Fruit fly (Drosophila melanogaster) whole organism, embryonic: ENCODE results near the gene mio.

Source experiments
- Atf-2 ChIP-seq: fragments of 200-800 bp; sonication (Bioruptor generic); optimal IDR thresholded peaks from 2 replicates; lab custom pipeline; 2016; ENCODE audit warnings: missing biosample characterization, missing genetic modification characterization
- B-H1 ChIP-seq: fragments of 200-800 bp; sonication (Bioruptor generic); IDR thresholded peaks from 3 replicates; pipeline ENCODE4 v1.3.6; 2022; ENCODE audit warnings: missing biosample characterization, missing genetic modification characterization
- CG10147 ChIP-seq: fragments of 200-800 bp; sonication (Bioruptor generic); optimal IDR thresholded peaks from 2 replicates; lab custom pipeline; 2019; ENCODE audit warnings: missing biosample characterization, mild to moderate bottlenecking, missing genetic modification characterization, moderate library complexity
- CG12299 ChIP-seq: fragments of 200-800 bp; sonication (Bioruptor generic); optimal IDR thresholded peaks from 2 replicates; lab custom pipeline; 2018; ENCODE audit warnings: missing biosample characterization, mild to moderate bottlenecking, missing genetic modification characterization
- CG12769 ChIP-seq: fragments of 200-800 bp; sonication (Bioruptor generic); optimal IDR thresholded peaks from 2 replicates; lab custom pipeline; 2019; ENCODE audit warnings: missing biosample characterization, mild to moderate bottlenecking, missing genetic modification characterization, moderate library complexity
- CG13424 ChIP-seq: fragments of 200-800 bp; sonication (Bioruptor generic); optimal IDR thresholded peaks from 2 replicates; lab custom pipeline; 2019; ENCODE audit warnings: missing biosample characterization, mild to moderate bottlenecking, missing genetic modification characterization, moderate library complexity
- CG14710 ChIP-seq: fragments of 200-800 bp; sonication (Bioruptor generic); optimal IDR thresholded peaks from 3 replicates; lab custom pipeline; 2019; ENCODE audit warnings: missing biosample characterization, mild to moderate bottlenecking, missing genetic modification characterization, moderate library complexity
- CG14860 ChIP-seq: fragments of 200-800 bp; sonication (Bioruptor generic); IDR thresholded peaks from 3 replicates; pipeline ENCODE4 v1.3.6; 2022; ENCODE audit warnings: missing biosample characterization, missing genetic modification characterization; ENCODE audit not compliant: partially characterized antibody
- CG1602 ChIP-seq: fragments of 200-800 bp; sonication (Bioruptor generic); optimal IDR thresholded peaks from 3 replicates; lab custom pipeline; 2016; ENCODE audit warnings: missing biosample characterization, missing genetic modification characterization
- CG17829 ChIP-seq: fragments of 200-800 bp; optimal IDR thresholded peaks from 2 replicates; lab custom pipeline; 2019; ENCODE audit warnings: missing biosample characterization, mild to moderate bottlenecking, missing genetic modification characterization, moderate library complexity
- CG18262 ChIP-seq: fragments of 200-800 bp; optimal IDR thresholded peaks from 3 replicates; lab custom pipeline; 2019; ENCODE audit warnings: missing biosample characterization, mild to moderate bottlenecking, missing genetic modification characterization, moderate library complexity
- CG1832 ChIP-seq: fragments of 200-800 bp; sonication (Bioruptor generic); optimal IDR thresholded peaks from 2 replicates; lab custom pipeline; 2017; ENCODE audit warnings: missing biosample characterization, mild to moderate bottlenecking, missing genetic modification characterization, inconsistent platforms
- CG2678 ChIP-seq: fragments of 200-800 bp; sonication (Bioruptor generic); optimal IDR thresholded peaks from 3 replicates; lab custom pipeline; 2019; ENCODE audit warnings: missing biosample characterization, mild to moderate bottlenecking, missing genetic modification characterization, moderate library complexity
- CG33557 ChIP-seq: fragments of 200-800 bp; sonication (Bioruptor generic); optimal IDR thresholded peaks from 2 replicates; lab custom pipeline; 2019; ENCODE audit warnings: missing biosample characterization, mild to moderate bottlenecking, missing genetic modification characterization, moderate library complexity
- CG4404 ChIP-seq: fragments of 200-800 bp; sonication (Bioruptor generic); IDR thresholded peaks from 2 replicates; pipeline ENCODE4 v1.3.6; 2022; ENCODE audit warnings: missing biosample characterization, missing genetic modification characterization
- CG7786 ChIP-seq: fragments of 200-800 bp; sonication (Bioruptor generic); optimal IDR thresholded peaks from 2 replicates; lab custom pipeline; 2016; ENCODE audit warnings: missing biosample characterization, missing genetic modification characterization
- CG7928 ChIP-seq: fragments of 200-800 bp; sonication (Bioruptor generic); optimal IDR thresholded peaks from 2 replicates; lab custom pipeline; 2017; ENCODE audit warnings: missing biosample characterization, mild to moderate bottlenecking, missing genetic modification characterization
- CG9609 ChIP-seq: fragments of 200-800 bp; sonication (Bioruptor generic); optimal IDR thresholded peaks from 3 replicates; lab custom pipeline; 2016; ENCODE audit warnings: missing biosample characterization, missing genetic modification characterization
- CG9817 ChIP-seq: fragments of 200-800 bp; sonication (Bioruptor generic); optimal IDR thresholded peaks from 2 replicates; lab custom pipeline; 2018; ENCODE audit warnings: missing biosample characterization, mild to moderate bottlenecking, missing genetic modification characterization, moderate library complexity
- Doc3 ChIP-seq: fragments of 200-800 bp; sonication (Bioruptor generic); IDR thresholded peaks from 3 replicates; pipeline ENCODE4 v1.3.6; 2022; ENCODE audit warnings: missing biosample characterization, missing genetic modification characterization; ENCODE audit not compliant: partially characterized antibody
- Fer3 ChIP-seq: fragments of 200-800 bp; sonication (Bioruptor generic); optimal IDR thresholded peaks from 2 replicates; lab custom pipeline; 2018; ENCODE audit warnings: missing biosample characterization, mild to moderate bottlenecking, missing genetic modification characterization, moderate library complexity
- Hsf ChIP-seq: fragments of 200-800 bp; sonication (Bioruptor generic); optimal IDR thresholded peaks from 3 replicates; lab custom pipeline; 2016; ENCODE audit warnings: missing biosample characterization, missing genetic modification characterization
- Lim3 ChIP-seq: fragments of 200-800 bp; sonication (Bioruptor generic); IDR thresholded peaks from 2 replicates; pipeline ENCODE4 v1.3.6; 2022; ENCODE audit warnings: missing biosample characterization, missing genetic modification characterization
- MBD-R2 ChIP-seq: fragments of 200-800 bp; sonication (Bioruptor generic); IDR thresholded peaks from 2 replicates; pipeline ENCODE4 v1.3.6; 2022; ENCODE audit warnings: missing biosample characterization, missing genetic modification characterization
- MTF-1 ChIP-seq: fragments of 200-800 bp; sonication (Bioruptor generic); optimal IDR thresholded peaks from 2 replicates; lab custom pipeline; 2018; ENCODE audit warnings: missing biosample characterization, mild to moderate bottlenecking, missing genetic modification characterization, borderline replicate concordance
- Myb ChIP-seq: fragments of 200-800 bp; sonication (Bioruptor generic); optimal IDR thresholded peaks from 2 replicates; lab custom pipeline; 2016; ENCODE audit warnings: missing biosample characterization, missing genetic modification characterization
- Nf-YB ChIP-seq: fragments of 200-800 bp; sonication (Bioruptor generic); optimal IDR thresholded peaks from 3 replicates; lab custom pipeline; 2019; ENCODE audit warnings: missing biosample characterization, mild to moderate bottlenecking, missing genetic modification characterization, moderate library complexity
- Oaz ChIP-seq: fragments of 200-800 bp; sonication (Bioruptor generic); IDR thresholded peaks from 2 replicates; pipeline ENCODE4 v1.3.6; 2022; ENCODE audit warnings: missing biosample characterization, missing genetic modification characterization
- Pdp1 ChIP-seq, 2 experiments: fragments of 200-800 bp; sonication (Bioruptor generic); optimal IDR thresholded peaks; 3 replicates each; lab custom pipeline; 2016; ENCODE audit warnings: missing biosample characterization in 2 of 2, missing genetic modification characterization in 2 of 2, mild to moderate bottlenecking in 1 of 2, moderate library complexity in 1 of 2
- Poxn ChIP-seq: fragments of 200-800 bp; sonication (Bioruptor generic); IDR thresholded peaks from 2 replicates; pipeline ENCODE4 v1.3.6; 2022; ENCODE audit warnings: missing biosample characterization, missing genetic modification characterization
- Ravus ChIP-seq: fragments of 200-800 bp; sonication (Bioruptor generic); IDR thresholded peaks from 2 replicates; pipeline ENCODE4 v1.3.6; 2022; ENCODE audit warnings: missing biosample characterization, missing genetic modification characterization
- Scr ChIP-seq: fragments of 200-800 bp; sonication (Bioruptor generic); IDR thresholded peaks from 2 replicates; pipeline ENCODE4 v1.3.6; 2022; ENCODE audit warnings: missing biosample characterization, missing genetic modification characterization; ENCODE audit not compliant: partially characterized antibody
- Usf ChIP-seq: fragments of 200-800 bp; sonication (Bioruptor generic); optimal IDR thresholded peaks from 2 replicates; lab custom pipeline; 2017; ENCODE audit warnings: missing genotype, missing biosample characterization, missing genetic modification characterization
- caup ChIP-seq: fragments of 200-800 bp; sonication (Bioruptor generic); optimal IDR thresholded peaks from 3 replicates; lab custom pipeline; 2017; ENCODE audit warnings: missing biosample characterization, mild to moderate bottlenecking, missing genetic modification characterization, moderate library complexity; ENCODE audit not compliant: severe bottlenecking
- dysf ChIP-seq: fragments of 200-800 bp; sonication (Bioruptor generic); IDR thresholded peaks from 3 replicates; pipeline ENCODE4 v1.3.6; 2022; ENCODE audit warnings: missing biosample characterization, missing genetic modification characterization
- gce ChIP-seq: fragments of 200-800 bp; sonication (Bioruptor generic); IDR thresholded peaks from 3 replicates; pipeline ENCODE4 v1.3.6; 2022; ENCODE audit warnings: missing biosample characterization, missing genetic modification characterization
- gcm2 ChIP-seq: fragments of 200-800 bp; sonication (Bioruptor generic); optimal IDR thresholded peaks from 2 replicates; lab custom pipeline; 2016; ENCODE audit warnings: missing biosample characterization, missing genetic modification characterization
- gsb ChIP-seq: fragments of 200-800 bp; sonication (Bioruptor generic); IDR thresholded peaks from 2 replicates; pipeline ENCODE4 v1.3.6; 2022; ENCODE audit warnings: missing biosample characterization, missing genetic modification characterization
- hkb ChIP-seq, 2 experiments: fragments of 200-800 bp in 1 of 2; fragments of >200 bp in 1 of 2; sonication (Bioruptor generic) in 1 of 2; IDR thresholded peaks in 1 of 2; optimal IDR thresholded peaks in 1 of 2; 2 replicates each; pipeline versions ENCODE4 v1.3.6 to Lab custom; 2017 to 2022; ENCODE audit warnings: missing biosample characterization in 1 of 2, missing genetic modification characterization in 1 of 2
- jing ChIP-seq: fragments of 200-800 bp; sonication (Bioruptor generic); optimal IDR thresholded peaks from 2 replicates; lab custom pipeline; 2018; ENCODE audit warnings: missing biosample characterization, mild to moderate bottlenecking, missing genetic modification characterization
- kah ChIP-seq: fragments of 200-800 bp; sonication (Bioruptor generic); optimal IDR thresholded peaks from 2 replicates; lab custom pipeline; 2018; ENCODE audit warnings: missing biosample characterization, mild to moderate bottlenecking, missing genetic modification characterization
- oc ChIP-seq: fragments of 200-800 bp; sonication (Bioruptor generic); optimal IDR thresholded peaks from 2 replicates; lab custom pipeline; 2018; ENCODE audit warnings: missing biosample characterization, mild to moderate bottlenecking, missing genetic modification characterization, moderate library complexity
- pita ChIP-seq: fragments of 200-800 bp; sonication (Bioruptor generic); optimal IDR thresholded peaks from 2 replicates; lab custom pipeline; 2017; ENCODE audit warnings: missing biosample characterization, mild to moderate bottlenecking, missing genetic modification characterization
- sc ChIP-seq, 3 experiments: fragments of >200 bp in 2 of 3; fragments of 200-800 bp in 1 of 3; sonication (Bioruptor generic) in 1 of 3; optimal IDR thresholded peaks; 2 replicates in 2 of 3; 3 replicates in 1 of 3; lab custom pipeline; 2017; ENCODE audit warnings: mild to moderate bottlenecking in 1 of 3, missing biosample characterization in 1 of 3, missing genetic modification characterization in 1 of 3, missing genetic modification reagents in 1 of 3
- sob ChIP-seq: fragments of 200-800 bp; sonication (Bioruptor generic); IDR thresholded peaks from 2 replicates; pipeline ENCODE4 v1.3.6; 2022; ENCODE audit warnings: missing biosample characterization, missing genetic modification characterization
- sqz ChIP-seq: fragments of 200-800 bp; sonication (Bioruptor generic); optimal IDR thresholded peaks from 3 replicates; lab custom pipeline; 2018; ENCODE audit warnings: missing biosample characterization, mild to moderate bottlenecking, missing genetic modification characterization
- sug ChIP-seq: fragments of 200-800 bp; optimal IDR thresholded peaks from 2 replicates; lab custom pipeline; 2019; ENCODE audit warnings: missing biosample characterization, mild to moderate bottlenecking, missing genetic modification characterization, moderate library complexity
- usp ChIP-seq: fragments of >200 bp; optimal IDR thresholded peaks from 2 replicates; lab custom pipeline; 2017; ENCODE audit warnings: missing biosample characterization, missing genetic modification characterization
- wek ChIP-seq: fragments of 200-800 bp; sonication (Bioruptor generic); optimal IDR thresholded peaks from 3 replicates; lab custom pipeline; 2018; ENCODE audit warnings: missing biosample characterization, mild to moderate bottlenecking, missing genetic modification characterization, moderate library complexity
- zfh1 ChIP-seq: fragments of 200-800 bp; sonication (Bioruptor generic); IDR thresholded peaks from 3 replicates; pipeline ENCODE4 v1.3.6; 2022; ENCODE audit warnings: missing biosample characterization, missing genetic modification characterization

mio gene

dm6 chr2L:2236722-2237121 lies 19.6 kb downstream of the mio start, which contains the start of gene Sec24CD (continued):
- TF ChIP-seq CG7928 (GFP tag; lab: Kevin White, UChicago), result no peak
- TF ChIP-seq CG33557 (GFP tag; lab: Kevin White, UChicago), result peak; percentile 19
- no peak for TF ChIP-seq CG1602 (GFP tag; lab: Kevin White, UChicago)
- no peak for TF ChIP-seq gsb (GFP tag; lab: Robert Waterston, UW)
- no peak for TF ChIP-seq CG10147 (GFP tag; lab: Kevin White, UChicago)
- no peak for TF ChIP-seq CG9817
- TF ChIP-seq caup (GFP tag; lab: Kevin White, UChicago), result no peak
- no peak for TF ChIP-seq CG13424 (tag; lab: Kevin White, UChicago)
- peak; percentile 87 for TF ChIP-seq Doc3 (GFP tag; lab: Robert Waterston, UW)
- no peak for TF ChIP-seq gcm2 (GFP tag; lab: Kevin White, UChicago)
- TF ChIP-seq usp (GFP tag; lab: Kevin White, UChicago), result no peak
- TF ChIP-seq CG14710 (tag; lab: Kevin White, UChicago), result peak; percentile 51
- no peak for TF ChIP-seq pita (GFP tag; lab: Kevin White, UChicago)
- TF ChIP-seq Usf (GFP tag; lab: Kevin White, UChicago), result no peak
- TF ChIP-seq Pdp1 (GFP tag; optimal IDR thresholded peaks at IDR 0.05; lab: Kevin White, UChicago), result no peak
- no peak for TF ChIP-seq sob (GFP tag; lab: Robert Waterston, UW)
- no peak for TF ChIP-seq sc (optimal IDR thresholded peaks at IDR 0.05; lab: Kevin White, UChicago)
- TF ChIP-seq sc (GFP tag; optimal IDR thresholded peaks at IDR 0.05; lab: Kevin White, UChicago), result no peak
- TF ChIP-seq Fer3 (tag; lab: Kevin White, UChicago), result no peak
- no peak for TF ChIP-seq dysf (GFP tag; lab: Robert Waterston, UW)
- no peak for TF ChIP-seq MTF-1 (GFP tag; lab: Kevin White, UChicago)
- TF ChIP-seq Myb (GFP tag; lab: Kevin White, UChicago), result no peak
- no peak for TF ChIP-seq CG1832 (GFP tag; lab: Kevin White, UChicago)
- no peak for TF ChIP-seq CG2678 (tag; lab: Kevin White, UChicago)
- no peak for TF ChIP-seq Lim3 (GFP tag; lab: Robert Waterston, UW)
- TF ChIP-seq CG12299, result no peak
- no peak for TF ChIP-seq gce (GFP tag; lab: Robert Waterston, UW)
- TF ChIP-seq CG14860 (GFP tag; lab: Robert Waterston, UW), result peak; percentile 91
- TF ChIP-seq CG12769 (tag; lab: Kevin White, UChicago), result no peak
- no peak for TF ChIP-seq CG7786 (GFP tag; lab: Kevin White, UChicago)
- no peak for TF ChIP-seq CG4404 (GFP tag; lab: Robert Waterston, UW)
- no peak for TF ChIP-seq B-H1 (GFP tag; lab: Robert Waterston, UW)
- TF ChIP-seq Atf-2 (GFP tag; lab: Kevin White, UChicago), result no peak
- no peak for TF ChIP-seq wek (GFP tag; lab: Kevin White, UChicago)
- no peak for TF ChIP-seq Hsf (GFP tag; lab: Kevin White, UChicago)
- TF ChIP-seq sug, result no peak
- no peak for TF ChIP-seq kah (GFP tag; lab: Kevin White, UChicago)
- no peak for TF ChIP-seq hkb (optimal IDR thresholded peaks at IDR 0.05; lab: Kevin White, UChicago)
- no peak for TF ChIP-seq hkb (GFP tag; IDR thresholded peaks at IDR 0.05; lab: Robert Waterston, UW)
- TF ChIP-seq Scr (GFP tag; lab: Robert Waterston, UW), result peak; percentile 83
- no peak for TF ChIP-seq Poxn
- no peak for TF ChIP-seq sqz (GFP tag; lab: Kevin White, UChicago)
- TF ChIP-seq oc, result no peak
- TF ChIP-seq CG9609, result no peak
- no peak for TF ChIP-seq zfh1 (GFP tag; lab: Robert Waterston, UW)
- TF ChIP-seq CG17829, result peak; percentile 33
- no peak for TF ChIP-seq CG18262 (tag; lab: Kevin White, UChicago)
- peak; percentile 76 for TF ChIP-seq MBD-R2 (GFP tag; lab: Robert Waterston, UW)
- no peak for TF ChIP-seq Ravus (GFP tag; lab: Robert Waterston, UW)
- no peak for TF ChIP-seq Oaz (GFP tag; lab: Robert Waterston, UW)
- TF ChIP-seq Nf-YB (GFP tag; lab: Kevin White, UChicago), result no peak
- no peak for TF ChIP-seq jing (GFP tag; lab: Kevin White, UChicago)
